Worm (Caenorhabditis elegans) whole organism, mixed stage, embryonic: ENCODE results near the gene F13H8.1.

ENCODE experiments used
- lsy-2 ChIP-seq: fragments of 150-350 bp; optimal IDR thresholded peaks from 2 replicates; lab custom pipeline; 2014; ENCODE audit warnings: missing biosample characterization, missing genetic modification characterization
- mab-5 ChIP-seq: fragments of 150-350 bp; optimal IDR thresholded peaks from 2 replicates; lab custom pipeline; 2014; ENCODE audit warnings: missing biosample characterization, missing genetic modification characterization
- nhr-12 ChIP-seq: fragments of 150-350 bp; optimal IDR thresholded peaks from 2 replicates; lab custom pipeline; 2014; ENCODE audit warnings: missing biosample characterization, missing genetic modification characterization
- pha-4 ChIP-seq: fragments of 150-350 bp; optimal IDR thresholded peaks from 2 replicates; lab custom pipeline; 2018; ENCODE audit warnings: missing biosample characterization, missing genetic modification reagents, missing genetic modification characterization
- unc-62 ChIP-seq: fragments of 150-350 bp; optimal IDR thresholded peaks from 2 replicates; lab custom pipeline; 2014; ENCODE audit warnings: missing biosample characterization, missing genetic modification reagents, missing genetic modification characterization

ce11 chrII:6283074-6283473 lies at the start of gene F13H8.1:
- TF ChIP-seq nhr-12 (tag; lab: Kevin White, UChicago) (no peak), unc-62 (GFP tag; lab: Kevin White, UChicago) (no peak), pha-4 (tag; lab: Kevin White, UChicago) (no peak), lsy-2 (tag; lab: Kevin White, UChicago) (no peak), mab-5 (tag; lab: Kevin White, UChicago) (no peak)
